Worm (Caenorhabditis elegans) whole organism, L4 larva: ENCODE results near the gene F46B3.14.
A peak's percentile ranks its signal among the peaks of the same experiment; 100 is the strongest.

Source experiments
- F37D6.2 ChIP-seq: sonication (generic microtip); optimal IDR thresholded peaks from 2 replicates; lab custom pipeline; 2016; ENCODE audit warnings: mild to moderate bottlenecking, missing genetic modification characterization, missing compliant biosample characterization
- F44E2.7 ChIP-seq: fragments of 200-800 bp; sonication (Bioruptor generic); IDR thresholded peaks from 2 replicates; pipeline ENCODE4 v2.1.2; 2022; ENCODE audit warnings: missing genetic modification characterization, missing compliant biosample characterization
- R02D3.7 ChIP-seq: fragments of 150-350 bp; sonication (generic microtip); optimal IDR thresholded peaks from 3 replicates; lab custom pipeline; 2014; ENCODE audit warnings: missing biosample characterization, missing genetic modification characterization
- T26A8.4 ChIP-seq: fragments of 200-800 bp; sonication (Bioruptor generic); IDR thresholded peaks from 2 replicates; pipeline ENCODE4 v1.3.6; 2022; ENCODE audit warnings: missing genetic modification characterization, missing compliant biosample characterization
- Y5F2A.4 ChIP-seq: fragments of 200-800 bp; sonication (Bioruptor generic); optimal IDR thresholded peaks from 2 replicates; lab custom pipeline; 2018; ENCODE audit warnings: mild to moderate bottlenecking, missing genetic modification characterization, missing compliant biosample characterization
- aha-1 ChIP-seq: fragments of 150-350 bp; peaks from one replicate; lab custom pipeline; 2014; ENCODE audit warnings: missing biosample characterization, missing genetic modification characterization
- aly-2 ChIP-seq: sonication (generic microtip); optimal IDR thresholded peaks from 2 replicates; lab custom pipeline; 2018; ENCODE audit warnings: missing biosample characterization, missing genetic modification characterization
- ama-1 ChIP-seq: fragments of 150-350 bp; optimal IDR thresholded peaks from 2 replicates; lab custom pipeline; 2014; ENCODE audit warnings: inconsistent platforms, mixed read lengths
- arid-1 ChIP-seq: fragments of 200-800 bp; sonication (Bioruptor generic); conservative IDR thresholded peaks from 2 replicates; pipeline ENCODE4 v1.3.6; 2022; ENCODE audit warnings: missing genetic modification reagents, missing genetic modification characterization, missing compliant biosample characterization
- daf-12 ChIP-seq: fragments of 150-350 bp; optimal IDR thresholded peaks from 2 replicates; lab custom pipeline; 2014; ENCODE audit warnings: missing biosample characterization, missing genetic modification reagents, missing genetic modification characterization
- duxl-1 ChIP-seq: sonication (generic microtip); optimal IDR thresholded peaks from 2 replicates; lab custom pipeline; 2016; ENCODE audit warnings: mild to moderate bottlenecking, missing genetic modification characterization, moderate library complexity, missing compliant biosample characterization; ENCODE audit not compliant: poor library complexity
- egl-27 ChIP-seq: sonication (generic microtip); optimal IDR thresholded peaks from 3 replicates; lab custom pipeline; 2017; ENCODE audit warnings: missing biosample characterization, missing genetic modification reagents, missing genetic modification characterization
- egl-43 ChIP-seq: fragments of 200-800 bp; sonication (Bioruptor generic); IDR thresholded peaks from 2 replicates; pipeline ENCODE4 v1.3.6; 2022; ENCODE audit warnings: missing genetic modification reagents, missing genetic modification characterization, missing compliant biosample characterization
- hif-1 ChIP-seq, 2 experiments: sonication (generic microtip); optimal IDR thresholded peaks; 2 replicates each; lab custom pipeline; 2016 to 2017; ENCODE audit warnings: missing compliant biosample characterization in 2 of 2, missing genetic modification characterization in 2 of 2, missing genetic modification reagents in 2 of 2, missing genotype in 2 of 2, mild to moderate bottlenecking in 1 of 2
- hlh-30 ChIP-seq: sonication (generic microtip); optimal IDR thresholded peaks from 2 replicates; lab custom pipeline; 2017; ENCODE audit warnings: antibody characterized with exemption, mild to moderate bottlenecking, missing genetic modification characterization, missing compliant biosample characterization; ENCODE audit not compliant: insufficient read depth
- lin-1 ChIP-seq: fragments of 200-800 bp; sonication (Bioruptor generic); IDR thresholded peaks from 2 replicates; pipeline ENCODE4 v1.3.6; 2022; ENCODE audit warnings: missing genetic modification reagents, missing genetic modification characterization, missing compliant biosample characterization
- lin-15B ChIP-seq: fragments of 150-350 bp; sonication (generic microtip); optimal IDR thresholded peaks from 3 replicates; lab custom pipeline; 2014; ENCODE audit warnings: missing biosample characterization, missing genetic modification characterization
- lin-29 ChIP-seq: fragments of 200-800 bp; sonication (Bioruptor generic); IDR thresholded peaks from 2 replicates; pipeline ENCODE4 v1.3.6; 2022; ENCODE audit warnings: missing genetic modification reagents, missing genetic modification characterization, missing compliant biosample characterization
- lin-38 ChIP-seq: fragments of 200-800 bp; sonication (Bioruptor generic); IDR thresholded peaks from 2 replicates; pipeline ENCODE4 v1.3.6; 2022; ENCODE audit warnings: missing genetic modification reagents, missing genetic modification characterization, missing compliant biosample characterization
- lin-39 ChIP-seq: fragments of 150-350 bp; optimal IDR thresholded peaks from 2 replicates; lab custom pipeline; 2014; ENCODE audit warnings: missing biosample characterization, missing genetic modification reagents, missing genetic modification characterization
- lsy-2 ChIP-seq, 2 experiments: fragments of 150-350 bp in 1 of 2; sonication (generic microtip) in 1 of 2; optimal IDR thresholded peaks; 2 replicates each; lab custom pipeline; 2014 to 2017; ENCODE audit warnings: missing biosample characterization in 2 of 2, missing genetic modification characterization in 2 of 2
- mdl-1 ChIP-seq, 2 experiments: fragments of 150-350 bp in 1 of 2; sonication (generic microtip) in 1 of 2; optimal IDR thresholded peaks; 2 replicates each; lab custom pipeline; 2014 to 2017; ENCODE audit warnings: missing biosample characterization in 2 of 2, missing genetic modification characterization in 2 of 2
- mdt-29 ChIP-seq: fragments of 200-800 bp; sonication (Bioruptor generic); IDR thresholded peaks from 2 replicates; pipeline ENCODE4 v1.3.6; 2022; ENCODE audit warnings: missing genetic modification reagents, missing genetic modification characterization, missing compliant biosample characterization
- nhr-10 ChIP-seq: fragments of 150-350 bp; optimal IDR thresholded peaks from 2 replicates; lab custom pipeline; 2014; ENCODE audit warnings: missing biosample characterization, missing genetic modification characterization
- nhr-11 ChIP-seq: fragments of 150-350 bp; optimal IDR thresholded peaks from 2 replicates; lab custom pipeline; 2014; ENCODE audit warnings: missing biosample characterization, missing genetic modification characterization
- nhr-237 ChIP-seq: sonication (generic microtip); optimal IDR thresholded peaks from 2 replicates; lab custom pipeline; 2017; ENCODE audit warnings: missing biosample characterization, missing genetic modification characterization
- nhr-25 ChIP-seq: sonication (generic microtip); optimal IDR thresholded peaks from 2 replicates; lab custom pipeline; 2017; ENCODE audit warnings: missing genetic modification characterization, mild to moderate bottlenecking, missing compliant biosample characterization, antibody characterized with exemption, moderate library complexity, borderline replicate concordance; ENCODE audit not compliant: insufficient read depth
- nhr-28 ChIP-seq: fragments of 150-350 bp; optimal IDR thresholded peaks from 2 replicates; lab custom pipeline; 2014; ENCODE audit warnings: missing biosample characterization, missing genetic modification characterization
- nhr-41 ChIP-seq: fragments of 200-800 bp; sonication (Bioruptor generic); IDR thresholded peaks from 2 replicates; pipeline ENCODE4 v1.3.6; 2022; ENCODE audit warnings: missing genetic modification reagents, missing genetic modification characterization, missing compliant biosample characterization
- nhr-76 ChIP-seq: fragments of 150-350 bp; optimal IDR thresholded peaks from 2 replicates; lab custom pipeline; 2014; ENCODE audit warnings: missing biosample characterization, missing genetic modification characterization
- pha-4 ChIP-seq, 2 experiments: fragments of 150-350 bp in 1 of 2; fragments of 200-800 bp in 1 of 2; sonication (Bioruptor generic) in 1 of 2; IDR thresholded peaks in 1 of 2; optimal IDR thresholded peaks in 1 of 2; 2 replicates each; pipeline versions ENCODE4 v1.3.6 to Lab custom; 2014 to 2022; ENCODE audit warnings: missing genetic modification characterization in 2 of 2, missing genetic modification reagents in 2 of 2, missing biosample characterization in 1 of 2, missing compliant biosample characterization in 1 of 2
- skn-1 ChIP-seq: fragments of 150-350 bp; optimal IDR thresholded peaks from 2 replicates; lab custom pipeline; 2014; ENCODE audit warnings: missing biosample characterization, missing genetic modification characterization
- snpc-4 ChIP-seq: fragments of 150-350 bp; optimal IDR thresholded peaks from 2 replicates; lab custom pipeline; 2014; ENCODE audit warnings: missing biosample characterization, missing genetic modification characterization
- tra-1 ChIP-seq: fragments of 200-800 bp; sonication (Bioruptor generic); IDR thresholded peaks from 2 replicates; pipeline ENCODE4 v1.3.6; 2022; ENCODE audit warnings: missing genetic modification reagents, missing genetic modification characterization, missing compliant biosample characterization
- unc-130 ChIP-seq: sonication (generic microtip); optimal IDR thresholded peaks from 2 replicates; lab custom pipeline; 2016; ENCODE audit warnings: missing genetic modification reagents, missing genetic modification characterization, missing compliant biosample characterization
- unc-62 ChIP-seq, 3 experiments: fragments of 150-350 bp in 1 of 3; sonication (generic microtip); optimal IDR thresholded peaks in 2 of 3; peaks in 1 of 3; 1 replicate in 1 of 3; 2 replicates in 2 of 3; lab custom pipeline; 2014 to 2017; ENCODE audit warnings: missing biosample characterization in 3 of 3, missing genetic modification characterization in 3 of 3, missing genetic modification reagents in 3 of 3, missing genotype in 1 of 3

The F46B3.14 gene

ce11 chrV:20633619-20634018, 2.5 kb upstream of the F46B3.14 start, which contains the start of gene F46B3.15:
Gene F46B3.15, minus strand, starts transcription at chrV:20633719.
- TF ChIP-seq nhr-10 (tag; lab: Kevin White, UChicago) (no peak), hlh-30 (tag; lab: Kevin White, UChicago) (no peak), nhr-76 (tag; lab: Kevin White, UChicago) (no peak)
- TF ChIP-seq, all 104 proteins: peak for 0

- peak; percentile 30 for TF ChIP-seq aha-1 (tag; lab: Kevin White, UChicago)
- TF ChIP-seq lin-38: no peak
- no peak for TF ChIP-seq nhr-41 (GFP tag; lab: Robert Waterston, UW)
- no peak for TF ChIP-seq lin-1
Observed at ce11 chrV:20626043-20626761, 5.0 kb downstream of the F46B3.14 start, which contains the start of the genes F46B3.9 and srz-18. Gene F46B3.9, minus strand, starts transcription at chrV:20626143. Gene srz-18, plus strand, starts transcription at chrV:20626711.

ce11 chrV:20625260-20625659, 5.9 kb downstream of the F46B3.14 start:
- TF ChIP-seq arid-1 (GFP tag; lab: Robert Waterston, UW) (no peak), unc-62 (GFP tag; optimal IDR thresholded peaks at IDR 0.05 in 1 of 2; lab: Kevin White, UChicago) (peak in 1 of 2 experiments; percentile 95), unc-62 (tag; optimal IDR thresholded peaks at IDR 0.05; lab: Kevin White, UChicago) (no peak)
- TF ChIP-seq, all 104 proteins: peak for 1

- TF ChIP-seq snpc-4 (tag; lab: Kevin White, UChicago) (no peak), hlh-30 (tag; lab: Kevin White, UChicago) (no peak), nhr-11 (tag; lab: Kevin White, UChicago) (no peak), nhr-25 (tag; lab: Kevin White, UChicago) (no peak), unc-130 (GFP tag; lab: Kevin White, UChicago) (no peak), lin-29 (GFP tag; lab: Robert Waterston, UW) (no peak), lin-39 (tag; lab: Kevin White, UChicago) (no peak), egl-27 (no peak), nhr-10 (tag; lab: Kevin White, UChicago) (no peak), ama-1 (lab: Kevin White, UChicago) (no peak), daf-12 (tag; lab: Kevin White, UChicago) (no peak), lin-15B (tag; lab: Kevin White, UChicago) (no peak), nhr-28 (tag; lab: Kevin White, UChicago) (no peak), T26A8.4 (GFP tag; lab: Robert Waterston, UW) (no peak), duxl-1 (tag; lab: Kevin White, UChicago) (no peak), pha-4 (GFP tag; IDR thresholded peaks at IDR 0.05; lab: Robert Waterston, UW) (no peak), pha-4 (tag; optimal IDR thresholded peaks at IDR 0.05; lab: Kevin White, UChicago) (no peak)
- TF ChIP-seq, all 104 proteins: peak for 0
Observed at ce11 chrV:20623060-20623459, 8.1 kb downstream of the F46B3.14 start, which contains the start of gene F46B3.8. Gene F46B3.8, minus strand, starts transcription at chrV:20623160.

- TF ChIP-seq lin-29 (GFP tag; lab: Robert Waterston, UW) (no peak), Y5F2A.4 (GFP tag; lab: Kevin White, UChicago) (no peak), F37D6.2 (tag; lab: Kevin White, UChicago) (no peak), nhr-237 (tag; lab: Kevin White, UChicago) (no peak), aly-2 (no peak), F44E2.7 (GFP tag; lab: Robert Waterston, UW) (no peak), mdl-1 (tag; optimal IDR thresholded peaks at IDR 0.05; lab: Kevin White, UChicago) (no peak), mdt-29 (no peak), tra-1 (GFP tag; lab: Robert Waterston, UW) (no peak), skn-1 (no peak), egl-43 (GFP tag; lab: Robert Waterston, UW) (no peak), lsy-2 (tag; optimal IDR thresholded peaks at IDR 0.05; lab: Kevin White, UChicago) (no peak), R02D3.7 (no peak), hif-1 (tag; optimal IDR thresholded peaks at IDR 0.05; lab: Kevin White, UChicago) (no peak)
Observed at ce11 chrV:20618632-20619031, 12.5 kb downstream of the F46B3.14 start, which contains the start of gene F46B3.7. Gene F46B3.7, minus strand, starts transcription at chrV:20618732.
